Worm (Caenorhabditis elegans) whole organism, L2 larva: ENCODE data around the gene clc-28.

Experiments used
- C34F6.9 ChIP-seq: fragments of 150-350 bp; optimal IDR thresholded peaks from 2 replicates; lab custom pipeline; 2014; ENCODE audit warnings: missing biosample characterization, missing genetic modification characterization
- F13H6.1 ChIP-seq: sonication (generic microtip); optimal IDR thresholded peaks from 2 replicates; lab custom pipeline; 2016; ENCODE audit warnings: missing genetic modification characterization, missing compliant biosample characterization
- R02D3.7 ChIP-seq: fragments of 150-350 bp; optimal IDR thresholded peaks from 2 replicates; lab custom pipeline; 2014; ENCODE audit warnings: missing biosample characterization, missing genetic modification characterization
- Y55F3AM.14 ChIP-seq: fragments of 200-800 bp; sonication (Bioruptor generic); optimal IDR thresholded peaks from 2 replicates; lab custom pipeline; 2018; ENCODE audit warnings: mild to moderate bottlenecking, missing genetic modification characterization, missing compliant biosample characterization
- ZK546.5 ChIP-seq: sonication (generic microtip); optimal IDR thresholded peaks from 2 replicates; lab custom pipeline; 2017; ENCODE audit warnings: missing biosample characterization, missing genetic modification characterization
- alr-1 ChIP-seq: fragments of 150-350 bp; optimal IDR thresholded peaks from 2 replicates; lab custom pipeline; 2014; ENCODE audit warnings: missing biosample characterization, missing genetic modification characterization
- aly-2 ChIP-seq: fragments of 150-350 bp; optimal IDR thresholded peaks from 2 replicates; lab custom pipeline; 2014; ENCODE audit warnings: missing biosample characterization, missing genetic modification characterization
- blmp-1 ChIP-seq: sonication (generic microtip); optimal IDR thresholded peaks from 2 replicates; lab custom pipeline; 2017; ENCODE audit warnings: missing genetic modification characterization, mild to moderate bottlenecking, missing compliant biosample characterization, antibody characterized with exemption, moderate library complexity; ENCODE audit not compliant: insufficient read depth
- ceh-16 ChIP-seq: fragments of 150-350 bp; optimal IDR thresholded peaks from 2 replicates; lab custom pipeline; 2014; ENCODE audit warnings: missing biosample characterization, missing genetic modification characterization
- ceh-82 ChIP-seq: fragments of 150-350 bp; optimal IDR thresholded peaks from 2 replicates; lab custom pipeline; 2014; ENCODE audit warnings: missing biosample characterization, missing genetic modification characterization
- crh-2 ChIP-seq: sonication (generic microtip); optimal IDR thresholded peaks from 2 replicates; lab custom pipeline; 2017; ENCODE audit warnings: missing biosample characterization, missing genetic modification characterization
- egl-27 ChIP-seq: sonication (generic microtip); optimal IDR thresholded peaks from 3 replicates; lab custom pipeline; 2017; ENCODE audit warnings: missing biosample characterization, missing genetic modification reagents, missing genetic modification characterization
- fos-1 ChIP-seq: fragments of 150-350 bp; optimal IDR thresholded peaks from 2 replicates; lab custom pipeline; 2014; ENCODE audit warnings: missing biosample characterization, missing genetic modification characterization
- gmeb-1 ChIP-seq: fragments of 150-350 bp; optimal IDR thresholded peaks from 2 replicates; lab custom pipeline; 2014; ENCODE audit warnings: missing biosample characterization, missing genetic modification characterization
- lin-11 ChIP-seq: fragments of 150-350 bp; sonication (generic microtip); optimal IDR thresholded peaks from 2 replicates; lab custom pipeline; 2014; ENCODE audit warnings: missing biosample characterization, missing genetic modification characterization, inconsistent platforms, mixed read lengths
- lin-13 ChIP-seq: fragments of 150-350 bp; optimal IDR thresholded peaks from 2 replicates; lab custom pipeline; 2014; ENCODE audit warnings: missing biosample characterization, missing genetic modification reagents, missing genetic modification characterization
- lin-39 ChIP-seq: fragments of 150-350 bp; optimal IDR thresholded peaks from 2 replicates; lab custom pipeline; 2014; ENCODE audit warnings: missing biosample characterization, missing genetic modification reagents, missing genetic modification characterization
- lsy-2 ChIP-seq, 2 experiments: fragments of 150-350 bp in 1 of 2; sonication (generic microtip) in 1 of 2; optimal IDR thresholded peaks; 2 replicates each; lab custom pipeline; 2014 to 2017; ENCODE audit warnings: missing biosample characterization in 2 of 2, missing genetic modification characterization in 2 of 2
- mab-5 ChIP-seq: fragments of 150-350 bp; optimal IDR thresholded peaks from 2 replicates; lab custom pipeline; 2014; ENCODE audit warnings: missing biosample characterization, missing genetic modification characterization
- mbf-1 ChIP-seq: sonication (generic microtip); optimal IDR thresholded peaks from 2 replicates; lab custom pipeline; 2017; ENCODE audit warnings: missing biosample characterization, missing genetic modification characterization
- nhr-10 ChIP-seq: sonication (generic microtip); optimal IDR thresholded peaks from 2 replicates; lab custom pipeline; 2017; ENCODE audit warnings: missing biosample characterization, missing genetic modification characterization
- nhr-129 ChIP-seq: fragments of 150-350 bp; optimal IDR thresholded peaks from 2 replicates; lab custom pipeline; 2014; ENCODE audit warnings: missing biosample characterization, missing genetic modification characterization
- nhr-21 ChIP-seq: fragments of 150-350 bp; optimal IDR thresholded peaks from 2 replicates; lab custom pipeline; 2014; ENCODE audit warnings: missing biosample characterization, missing genetic modification characterization
- nhr-23 ChIP-seq: fragments of 150-350 bp; optimal IDR thresholded peaks from 2 replicates; lab custom pipeline; 2014; ENCODE audit warnings: missing biosample characterization, missing genetic modification reagents, missing genetic modification characterization
- nhr-25 ChIP-seq: fragments of 150-350 bp; sonication (generic microtip); optimal IDR thresholded peaks from 3 replicates; lab custom pipeline; 2014; ENCODE audit warnings: missing biosample characterization, missing genetic modification characterization
- nhr-6 ChIP-seq: fragments of 150-350 bp; optimal IDR thresholded peaks from 2 replicates; lab custom pipeline; 2014; ENCODE audit warnings: missing biosample characterization, missing genetic modification characterization
- nhr-77 ChIP-seq: fragments of 150-350 bp; optimal IDR thresholded peaks from 2 replicates; lab custom pipeline; 2014; ENCODE audit warnings: missing biosample characterization, missing genetic modification characterization
- peb-1 ChIP-seq: fragments of 150-350 bp; optimal IDR thresholded peaks from 2 replicates; lab custom pipeline; 2014; ENCODE audit warnings: missing biosample characterization, missing genetic modification characterization
- sem-4 ChIP-seq: fragments of 150-350 bp; optimal IDR thresholded peaks from 2 replicates; lab custom pipeline; 2014; ENCODE audit warnings: missing biosample characterization, missing genetic modification reagents, missing genetic modification characterization
- skn-1 ChIP-seq: sonication (generic microtip); optimal IDR thresholded peaks from 2 replicates; lab custom pipeline; 2017; ENCODE audit warnings: missing biosample characterization, missing genetic modification characterization
- sma-3 ChIP-seq: sonication (generic microtip); optimal IDR thresholded peaks from 2 replicates; lab custom pipeline; 2016; ENCODE audit warnings: missing genetic modification reagents, missing genetic modification characterization, missing compliant biosample characterization
- sma-9 ChIP-seq, 2 experiments: fragments of 150-350 bp in 1 of 2; sonication (generic microtip) in 1 of 2; optimal IDR thresholded peaks; 2 replicates each; lab custom pipeline; 2014 to 2016; ENCODE audit warnings: missing genetic modification characterization in 2 of 2, mild to moderate bottlenecking in 1 of 2, missing biosample characterization in 1 of 2, missing compliant biosample characterization in 1 of 2, missing genetic modification reagents in 1 of 2, moderate library complexity in 1 of 2
- snpc-4 ChIP-seq: fragments of 150-350 bp; optimal IDR thresholded peaks from 2 replicates; lab custom pipeline; 2014; ENCODE audit warnings: missing biosample characterization, missing genetic modification characterization
- unc-39 ChIP-seq: fragments of 150-350 bp; optimal IDR thresholded peaks from 2 replicates; lab custom pipeline; 2014; ENCODE audit warnings: missing biosample characterization, missing genetic modification characterization
- unc-55 ChIP-seq: fragments of 150-350 bp; sonication (generic microtip); optimal IDR thresholded peaks from 3 replicates; lab custom pipeline; 2014; ENCODE audit warnings: missing biosample characterization, missing genetic modification reagents, missing genetic modification characterization
- unc-62 ChIP-seq: fragments of 150-350 bp; optimal IDR thresholded peaks from 2 replicates; lab custom pipeline; 2014; ENCODE audit warnings: missing biosample characterization, missing genetic modification reagents, missing genetic modification characterization
- zag-1 ChIP-seq: fragments of 150-350 bp; optimal IDR thresholded peaks from 2 replicates; lab custom pipeline; 2014; ENCODE audit warnings: missing biosample characterization, missing genetic modification characterization
- ztf-11 ChIP-seq: sonication (generic microtip); optimal IDR thresholded peaks from 2 replicates; lab custom pipeline; 2017; ENCODE audit warnings: missing biosample characterization, missing genetic modification characterization
- ztf-4 ChIP-seq: fragments of 150-350 bp; optimal IDR thresholded peaks from 2 replicates; lab custom pipeline; 2014; ENCODE audit warnings: missing biosample characterization, missing genetic modification characterization

Gene clc-28

ce11 chrIII:8307356-8307755 lies 31.9 kb downstream of the clc-28 start, which contains the start of the genes F10E9.7 and F10E9.5:
Gene F10E9.7, minus strand, starts transcription at chrIII:8307441.
Gene F10E9.5, plus strand, starts transcription at chrIII:8307592.
- TF ChIP-seq blmp-1 (tag; lab: Kevin White, UChicago) (peak; percentile 56), nhr-21 (peak; percentile 74), skn-1 (peak; percentile 36), lin-13 (peak; percentile 84), ztf-11 (tag; lab: Kevin White, UChicago) (no peak), nhr-77 (tag; lab: Kevin White, UChicago) (peak; percentile 43), lin-11 (tag; lab: Kevin White, UChicago) (peak; percentile 46), fos-1 (tag; lab: Kevin White, UChicago) (peak; percentile 84), gmeb-1 (tag; lab: Kevin White, UChicago) (peak; percentile 92), crh-2 (tag; lab: Kevin White, UChicago) (peak; percentile 95), nhr-6 (tag; lab: Kevin White, UChicago) (peak; percentile 77), mab-5 (tag; lab: Kevin White, UChicago) (peak; percentile 27), egl-27 (tag; lab: Kevin White, UChicago) (peak; percentile 72), zag-1 (tag; lab: Kevin White, UChicago) (no peak), Y55F3AM.14 (no peak), snpc-4 (tag; lab: Kevin White, UChicago) (peak; percentile 77), mbf-1 (tag; lab: Kevin White, UChicago) (no peak), nhr-23 (tag; lab: Kevin White, UChicago) (no peak), F13H6.1 (peak; percentile 89), nhr-129 (peak; percentile 32), unc-55 (peak; percentile 92), ceh-16 (tag; lab: Kevin White, UChicago) (no peak), C34F6.9 (tag; lab: Kevin White, UChicago) (peak; percentile 94), R02D3.7 (tag; lab: Kevin White, UChicago) (no peak), aly-2 (tag; lab: Kevin White, UChicago) (no peak), peb-1 (tag; lab: Kevin White, UChicago) (no peak), lin-39 (tag; lab: Kevin White, UChicago) (no peak), sem-4 (peak; percentile 95), sma-9 (GFP tag; optimal IDR thresholded peaks at IDR 0.05; lab: Kevin White, UChicago) (peak; percentile 96), sma-9 (tag; optimal IDR thresholded peaks at IDR 0.05; lab: Kevin White, UChicago) (no peak), lsy-2 (tag; optimal IDR thresholded peaks at IDR 0.05; lab: Kevin White, UChicago) (peak; percentile 75 to 96), sma-3 (peak; percentile 96), nhr-25 (tag; lab: Kevin White, UChicago) (peak; percentile 83), nhr-10 (tag; lab: Kevin White, UChicago) (peak; percentile 40), ztf-4 (tag; lab: Kevin White, UChicago) (peak; percentile 67)

- TF ChIP-seq unc-39 (tag; lab: Kevin White, UChicago), result no peak
- TF ChIP-seq gmeb-1 (tag; lab: Kevin White, UChicago), result no peak
- TF ChIP-seq alr-1, result no peak
- TF ChIP-seq nhr-23 (tag; lab: Kevin White, UChicago), result no peak
- TF ChIP-seq nhr-6 (tag; lab: Kevin White, UChicago), result no peak
- TF ChIP-seq unc-62, result no peak
- no peak for TF ChIP-seq ZK546.5 (tag; lab: Kevin White, UChicago)
- no peak for TF ChIP-seq ztf-4 (tag; lab: Kevin White, UChicago)
- TF ChIP-seq nhr-21, result no peak
- TF ChIP-seq ceh-82 (tag; lab: Kevin White, UChicago), result no peak
- no peak for TF ChIP-seq peb-1 (tag; lab: Kevin White, UChicago)
- TF ChIP-seq skn-1, result no peak
- TF ChIP-seq crh-2 (tag; lab: Kevin White, UChicago), result no peak
These were observed 33.5 kb downstream of the clc-28 start for ce11 chrIII:8305816-8306215.

- TF ChIP-seq crh-2 (tag; lab: Kevin White, UChicago) (no peak), ceh-16 (tag; lab: Kevin White, UChicago) (no peak), ceh-82 (tag; lab: Kevin White, UChicago) (no peak), C34F6.9 (tag; lab: Kevin White, UChicago) (no peak), alr-1 (no peak), nhr-25 (tag; lab: Kevin White, UChicago) (no peak), blmp-1 (tag; lab: Kevin White, UChicago) (no peak), sma-9 (GFP tag; optimal IDR thresholded peaks at IDR 0.05; lab: Kevin White, UChicago) (no peak), sma-9 (tag; optimal IDR thresholded peaks at IDR 0.05; lab: Kevin White, UChicago) (no peak), unc-39 (tag; lab: Kevin White, UChicago) (no peak), sem-4 (no peak), skn-1 (no peak), mab-5 (tag; lab: Kevin White, UChicago) (no peak), fos-1 (tag; lab: Kevin White, UChicago) (no peak), egl-27 (tag; lab: Kevin White, UChicago) (no peak), nhr-77 (tag; lab: Kevin White, UChicago) (no peak), Y55F3AM.14 (no peak)
These were observed 34.0 kb downstream of the clc-28 start for ce11 chrIII:8305304-8305703.
